Worm (Caenorhabditis elegans) whole organism, midembryonic: ENCODE data around the gene C17H12.10.

ENCODE experiments used
- T22C8.4 ChIP-seq: fragments of 200-800 bp; sonication (Bioruptor generic); IDR thresholded peaks from 2 replicates; pipeline ENCODE4 v1.3.6; 2022; ENCODE audit warnings: missing genetic modification characterization, missing compliant biosample characterization
- cog-1 ChIP-seq: sonication (generic microtip); optimal IDR thresholded peaks from 2 replicates; lab custom pipeline; 2016; ENCODE audit warnings: missing genetic modification characterization, missing compliant biosample characterization
- flt-1 ChIP-seq: fragments of 200-800 bp; sonication (Bioruptor generic); IDR thresholded peaks from 2 replicates; pipeline ENCODE4 v1.3.6; 2022; ENCODE audit warnings: missing genetic modification characterization, missing compliant biosample characterization
- klf-2 ChIP-seq: fragments of 200-800 bp; sonication (Bioruptor generic); conservative IDR thresholded peaks from 2 replicates; pipeline ENCODE4 v1.3.6; 2022; ENCODE audit warnings: missing genetic modification reagents, missing genetic modification characterization, missing compliant biosample characterization
- med-1 ChIP-seq: sonication (generic microtip); optimal IDR thresholded peaks from 2 replicates; lab custom pipeline; 2017; ENCODE audit warnings: missing genetic modification characterization, mild to moderate bottlenecking, missing compliant biosample characterization, antibody characterized with exemption, missing genetic modification reagents; ENCODE audit not compliant: insufficient read depth
- ref-1 ChIP-seq: fragments of 200-800 bp; sonication (Bioruptor generic); conservative IDR thresholded peaks from 2 replicates; pipeline ENCODE4 v1.3.6; 2022; ENCODE audit warnings: missing genetic modification reagents, missing genetic modification characterization, missing compliant biosample characterization
- tab-1 ChIP-seq: fragments of 200-800 bp; sonication (Bioruptor generic); IDR thresholded peaks from 2 replicates; pipeline ENCODE4 v1.3.6; 2022; ENCODE audit warnings: missing genetic modification characterization, missing compliant biosample characterization
- ztf-29 ChIP-seq: fragments of 200-800 bp; sonication (Bioruptor generic); IDR thresholded peaks from 2 replicates; pipeline ENCODE4 v1.3.6; 2022; ENCODE audit warnings: missing genetic modification reagents, missing genetic modification characterization, missing compliant biosample characterization

- TF ChIP-seq T22C8.4 (GFP tag; lab: Robert Waterston, UW) = no peak
- TF ChIP-seq tab-1 = no peak
- TF ChIP-seq med-1 (GFP tag; lab: Kevin White, UChicago) = no peak
- no peak for TF ChIP-seq klf-2 (GFP tag; lab: Robert Waterston, UW)
- TF ChIP-seq ref-1 (GFP tag; lab: Robert Waterston, UW) = no peak
- TF ChIP-seq cog-1 (tag; lab: Kevin White, UChicago) = no peak
- no peak for TF ChIP-seq flt-1 (GFP tag; lab: Robert Waterston, UW)
- no peak for TF ChIP-seq ztf-29 (GFP tag; lab: Robert Waterston, UW)
Observed at ce11 chrIV:6824622-6825021, 18.0 kb downstream of the C17H12.10 start, which contains the start of gene H20E11.3.
